Worm (Caenorhabditis elegans): Measurements from ENCODE around the gene sdz-19.
A peak's percentile ranks its signal among the peaks of the same experiment; 100 is the strongest.

The sdz-19 gene

ce11 chrX:12532405-12532804, 29.3 kb upstream of the sdz-19 start:
- TF ChIP-seq ceh-16 (tag; optimal IDR thresholded peaks at IDR 0.05) = no peak
- TF ChIP-seq fkh-10 (GFP tag; optimal IDR thresholded peaks at IDR 0.05) = no peak
- TF ChIP-seq hmg-11 (tag; optimal IDR thresholded peaks at IDR 0.05) = no peak
- no peak for TF ChIP-seq elt-2 (tag; optimal IDR thresholded peaks at IDR 0.05)

ce11 chrX:12525359-12525839, 22.3 kb upstream of the sdz-19 start, which contains the start of gene scd-1:
TSS of gene scd-1 (minus strand) at chrX:12525789.
- TF ChIP-seq nfya-1 (tag; optimal IDR thresholded peaks at IDR 0.05; ENCODE audit: insufficient read depth) (no peak), jun-1 (tag; optimal IDR thresholded peaks at IDR 0.05) (no peak), ama-1 (optimal IDR thresholded peaks at IDR 0.05) (no peak), ZK546.5 (tag; optimal IDR thresholded peaks at IDR 0.05) (no peak), nhr-67 (tag; optimal IDR thresholded peaks at IDR 0.05) (no peak), lsy-12 (tag; optimal IDR thresholded peaks at IDR 0.05) (no peak), elt-1 (tag; optimal IDR thresholded peaks at IDR 0.05) (no peak), pha-4 (tag; optimal IDR thresholded peaks at IDR 0.05) (no peak), zag-1 (tag; optimal IDR thresholded peaks at IDR 0.05) (no peak), fkh-2 (tag; optimal IDR thresholded peaks at IDR 0.05) (no peak), elt-3 (tag; optimal IDR thresholded peaks at IDR 0.05) (no peak), nhr-76 (tag; optimal IDR thresholded peaks at IDR 0.05) (no peak), nhr-43 (tag; optimal IDR thresholded peaks at IDR 0.05; ENCODE audit: poor library complexity, severe bottlenecking) (no peak), ceh-28 (tag; optimal IDR thresholded peaks at IDR 0.05) (no peak), snpc-4 (tag; optimal IDR thresholded peaks at IDR 0.05) (no peak)

- TF ChIP-seq lin-15B (tag; optimal IDR thresholded peaks at IDR 0.05) (no peak), ztf-11 (tag; optimal IDR thresholded peaks at IDR 0.05) (no peak), fos-1 (tag; optimal IDR thresholded peaks at IDR 0.05) (no peak), nhr-23 (tag; optimal IDR thresholded peaks at IDR 0.05) (no peak), unc-62 (GFP tag; optimal IDR thresholded peaks at IDR 0.05) (no peak), snpc-4 (tag; optimal IDR thresholded peaks at IDR 0.05) (no peak), pqm-1 (tag; optimal IDR thresholded peaks at IDR 0.05) (no peak), elt-2 (tag; optimal IDR thresholded peaks at IDR 0.05) (no peak), ceh-9 (tag; optimal IDR thresholded peaks at IDR 0.05) (no peak), elt-1 (tag; optimal IDR thresholded peaks at IDR 0.05) (no peak), lsy-12 (tag; optimal IDR thresholded peaks at IDR 0.05) (no peak), pha-4 (tag; optimal IDR thresholded peaks at IDR 0.05) (no peak), R02D3.7 (tag; optimal IDR thresholded peaks at IDR 0.05) (no peak), tbx-2 (tag; optimal IDR thresholded peaks at IDR 0.05) (no peak), egl-27 (tag; optimal IDR thresholded peaks at IDR 0.05) (no peak), mdl-1 (tag; optimal IDR thresholded peaks at IDR 0.05) (no peak)
Observed at ce11 chrX:12524514-12524913, 21.4 kb upstream of the sdz-19 start.

- TF ChIP-seq nhr-77 (tag; optimal IDR thresholded peaks at IDR 0.05) (no peak), daf-12 (tag; optimal IDR thresholded peaks at IDR 0.05) (no peak), lin-39 (tag; optimal IDR thresholded peaks at IDR 0.05) (no peak), fos-1 (tag; optimal IDR thresholded peaks at IDR 0.05) (no peak), zag-1 (tag; optimal IDR thresholded peaks at IDR 0.05) (no peak), fkh-10 (GFP tag; optimal IDR thresholded peaks at IDR 0.05) (no peak), nhr-23 (tag; optimal IDR thresholded peaks at IDR 0.05) (peak; percentile 93), R02D3.7 (tag; optimal IDR thresholded peaks at IDR 0.05) (no peak), elt-2 (tag; optimal IDR thresholded peaks at IDR 0.05) (no peak), nhr-76 (tag; optimal IDR thresholded peaks at IDR 0.05) (peak; percentile 64), sea-2 (GFP tag; optimal IDR thresholded peaks at IDR 0.05) (no peak), nhr-11 (tag; optimal IDR thresholded peaks at IDR 0.05) (peak; percentile 69), ztf-4 (tag; optimal IDR thresholded peaks at IDR 0.05) (no peak), snpc-4 (tag; optimal IDR thresholded peaks at IDR 0.05) (peak; percentile 10), mml-1 (tag; optimal IDR thresholded peaks at IDR 0.05) (no peak), hmg-11 (tag; optimal IDR thresholded peaks at IDR 0.05) (no peak), lsy-12 (tag; optimal IDR thresholded peaks at IDR 0.05) (peak; percentile 41), ZK546.5 (tag; optimal IDR thresholded peaks at IDR 0.05) (no peak), lin-15B (tag; optimal IDR thresholded peaks at IDR 0.05) (no peak), fkh-2 (tag; optimal IDR thresholded peaks at IDR 0.05) (no peak), tbx-2 (tag; optimal IDR thresholded peaks at IDR 0.05) (peak; percentile 1), jun-1 (tag; optimal IDR thresholded peaks at IDR 0.05) (peak; percentile 75), ceh-28 (tag; optimal IDR thresholded peaks at IDR 0.05) (peak; percentile 11), nhr-67 (tag; optimal IDR thresholded peaks at IDR 0.05) (no peak), unc-39 (tag; optimal IDR thresholded peaks at IDR 0.05) (no peak), nhr-28 (tag; optimal IDR thresholded peaks at IDR 0.05) (no peak), ama-1 (optimal IDR thresholded peaks at IDR 0.05) (no peak), pha-4 (tag; optimal IDR thresholded peaks at IDR 0.05) (no peak), skn-1 (tag; optimal IDR thresholded peaks at IDR 0.05) (no peak), aly-2 (tag; optimal IDR thresholded peaks at IDR 0.05) (no peak), nhr-12 (tag; optimal IDR thresholded peaks at IDR 0.05) (no peak), eor-1 (tag; optimal IDR thresholded peaks at IDR 0.05) (no peak), nhr-25 (tag; optimal IDR thresholded peaks at IDR 0.05) (peak; percentile 89), ztf-11 (tag; optimal IDR thresholded peaks at IDR 0.05) (no peak), egl-5 (tag; optimal IDR thresholded peaks at IDR 0.05) (no peak), elt-3 (tag; optimal IDR thresholded peaks at IDR 0.05) (peak in 2 of 3 experiments; percentile 86 to 87), ceh-9 (tag; optimal IDR thresholded peaks at IDR 0.05) (no peak), pqm-1 (tag; optimal IDR thresholded peaks at IDR 0.05) (peak; percentile 54)
Observed at ce11 chrX:12523071-12523483, 19.9 kb upstream of the sdz-19 start.

Measured in whole organism, L3 larva.